Worm (Caenorhabditis elegans) whole organism, young adult: ENCODE measurements around the gene str-263.
A peak's percentile ranks its signal among the peaks of the same experiment; 100 is the strongest.

Experiments
- F49E8.2 ChIP-seq: sonication (generic microtip); optimal IDR thresholded peaks from 3 replicates; lab custom pipeline; 2017; ENCODE audit warnings: missing genetic modification characterization, mild to moderate bottlenecking, missing compliant biosample characterization, antibody characterized with exemption, moderate library complexity; ENCODE audit not compliant: insufficient read depth
- F55B11.4 ChIP-seq: sonication (generic microtip); optimal IDR thresholded peaks from 2 replicates; lab custom pipeline; 2016; ENCODE audit warnings: missing compliant biosample characterization, missing genetic modification characterization, borderline replicate concordance; ENCODE audit not compliant: insufficient read depth
- F57A8.1 ChIP-seq: fragments of 200-800 bp; sonication (Bioruptor generic); optimal IDR thresholded peaks from 2 replicates; lab custom pipeline; 2018; ENCODE audit warnings: mild to moderate bottlenecking, missing genetic modification characterization, moderate library complexity, missing compliant biosample characterization
- Y56A3A.18 ChIP-seq: fragments of 200-800 bp; sonication (Bioruptor generic); IDR thresholded peaks from 2 replicates; pipeline ENCODE4 v1.3.6; 2022; ENCODE audit warnings: missing genetic modification reagents, missing genetic modification characterization, missing compliant biosample characterization
- ama-1 ChIP-seq, 3 experiments: fragments of 150-350 bp in 1 of 3; sonication (generic microtip) in 2 of 3; optimal IDR thresholded peaks; 2 replicates each; lab custom pipeline; 2014 to 2018; ENCODE audit warnings: missing biosample characterization in 2 of 3, missing genetic modification characterization in 2 of 3, missing genetic modification reagents in 2 of 3
- attf-3 ChIP-seq: fragments of 200-800 bp; sonication (Bioruptor generic); conservative IDR thresholded peaks from 2 replicates; pipeline ENCODE4 v1.3.6; 2022; ENCODE audit warnings: missing genetic modification reagents, missing genetic modification characterization, missing compliant biosample characterization
- lsl-1 ChIP-seq: fragments of 200-800 bp; sonication (Bioruptor generic); optimal IDR thresholded peaks from 2 replicates; lab custom pipeline; 2018; ENCODE audit warnings: mild to moderate bottlenecking, missing genetic modification characterization, moderate library complexity, missing compliant biosample characterization
- nhr-120 ChIP-seq: fragments of 200-800 bp; sonication (Bioruptor generic); IDR thresholded peaks from 2 replicates; pipeline ENCODE4 v1.3.6; 2022; ENCODE audit warnings: missing genetic modification characterization, missing compliant biosample characterization
- nhr-90 ChIP-seq: sonication (generic microtip); optimal IDR thresholded peaks from 2 replicates; lab custom pipeline; 2016; ENCODE audit warnings: missing genotype, mild to moderate bottlenecking, missing genetic modification characterization, missing compliant biosample characterization
- snpc-4 ChIP-seq, 5 experiments: fragments of 150-350 bp in 1 of 5; sonication (generic microtip) in 4 of 5; optimal IDR thresholded peaks; 2 replicates each; lab custom pipeline; 2014 to 2018; ENCODE audit warnings: missing genetic modification characterization in 5 of 5, missing biosample characterization in 3 of 5, antibody characterized with exemption in 2 of 5, mild to moderate bottlenecking in 2 of 5, missing compliant biosample characterization in 2 of 5, missing genotype in 2 of 5, moderate library complexity in 2 of 5, missing genetic modification reagents in 1 of 5
- sptf-2 ChIP-seq: fragments of 200-800 bp; sonication (Bioruptor generic); optimal IDR thresholded peaks from 2 replicates; lab custom pipeline; 2018; ENCODE audit warnings: mild to moderate bottlenecking, missing genetic modification characterization, missing compliant biosample characterization

- TF ChIP-seq F55B11.4 (tag; lab: Kevin White, UChicago): no peak
- TF ChIP-seq nhr-90: no peak
- no peak for TF ChIP-seq nhr-120 (GFP tag; lab: Robert Waterston, UW)
- no peak for TF ChIP-seq sptf-2 (GFP tag; lab: Kevin White, UChicago)
- no peak for TF ChIP-seq F49E8.2 (tag; lab: Kevin White, UChicago)
- TF ChIP-seq F57A8.1 (GFP tag; lab: Kevin White, UChicago): no peak
- no peak for TF ChIP-seq ama-1 (optimal IDR thresholded peaks at IDR 0.05; lab: Kevin White, UChicago)
- TF ChIP-seq ama-1 (GFP tag; optimal IDR thresholded peaks at IDR 0.05; lab: Kevin White, UChicago): no peak
- no peak for TF ChIP-seq lsl-1 (GFP tag; lab: Kevin White, UChicago)
- no peak for TF ChIP-seq Y56A3A.18 (GFP tag; lab: Robert Waterston, UW)
- TF ChIP-seq snpc-4 (GFP tag; optimal IDR thresholded peaks at IDR 0.05; lab: Kevin White, UChicago): no peak
- TF ChIP-seq snpc-4 (tag; optimal IDR thresholded peaks at IDR 0.05; lab: Kevin White, UChicago): peak in 1 of 4 experiments; percentile 13
- no peak for TF ChIP-seq attf-3
Measured at ce11 chrV:15563985-15564384, 49.0 kb upstream of the str-263 start.
